Worm (Caenorhabditis elegans) whole organism, L4/young adult: Measurements from ENCODE around the gene F27E5.7.

Source experiments
- W03F9.2 ChIP-seq: fragments of 150-350 bp; optimal IDR thresholded peaks from 2 replicates; lab custom pipeline; 2014; ENCODE audit warnings: missing biosample characterization, missing genetic modification characterization
- him-1 ChIP-seq: sonication (generic microtip); optimal IDR thresholded peaks from 2 replicates; lab custom pipeline; 2016; ENCODE audit warnings: missing genotype, missing genetic modification reagents, missing genetic modification characterization, missing compliant biosample characterization

DNA sequence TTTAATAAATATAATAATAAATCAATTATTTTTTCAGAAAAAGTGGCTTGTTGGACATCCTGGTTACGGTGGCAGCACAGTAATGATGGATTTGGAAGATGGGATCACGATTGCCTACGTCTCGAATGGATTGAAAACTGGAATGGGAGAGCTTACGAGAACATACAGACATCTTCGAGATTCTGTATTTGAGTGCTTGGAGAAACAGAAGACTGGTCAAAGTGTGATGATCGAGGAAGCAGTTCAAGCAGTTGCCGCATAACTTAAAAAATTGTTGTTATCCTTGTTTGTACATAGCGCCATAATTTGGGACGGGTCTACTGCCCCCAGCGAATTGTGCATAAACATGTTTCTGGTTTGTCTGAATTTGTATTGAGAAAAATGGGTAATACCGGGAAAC is 24.1 kb upstream of the F27E5.7 start:
- TF ChIP-seq him-1 = no peak
- no peak for TF ChIP-seq W03F9.2 (tag; lab: Kevin White, UChicago)
